Fruit fly (Drosophila melanogaster) whole organism, embryonic: ENCODE data around the gene Secp43.

Experiments
- CG15601 ChIP-seq: fragments of 200-800 bp; sonication (Bioruptor generic); optimal IDR thresholded peaks from 3 replicates; lab custom pipeline; 2019; ENCODE audit warnings: missing biosample characterization, mild to moderate bottlenecking, missing genetic modification characterization, moderate library complexity
- CG31365 ChIP-seq: fragments of 200-800 bp; sonication (Bioruptor generic); optimal IDR thresholded peaks from 2 replicates; lab custom pipeline; 2018; ENCODE audit warnings: missing biosample characterization, mild to moderate bottlenecking, missing genetic modification characterization
- dmrt11E ChIP-seq: fragments of 200-800 bp; sonication (Bioruptor generic); optimal IDR thresholded peaks from 3 replicates; lab custom pipeline; 2018; ENCODE audit warnings: missing biosample characterization, mild to moderate bottlenecking, missing genetic modification characterization, moderate library complexity
- fd96Cb ChIP-seq: fragments of 200-800 bp; sonication (Bioruptor generic); optimal IDR thresholded peaks from 2 replicates; lab custom pipeline; 2018; ENCODE audit warnings: missing biosample characterization, mild to moderate bottlenecking, missing genetic modification characterization, moderate library complexity

DNA sequence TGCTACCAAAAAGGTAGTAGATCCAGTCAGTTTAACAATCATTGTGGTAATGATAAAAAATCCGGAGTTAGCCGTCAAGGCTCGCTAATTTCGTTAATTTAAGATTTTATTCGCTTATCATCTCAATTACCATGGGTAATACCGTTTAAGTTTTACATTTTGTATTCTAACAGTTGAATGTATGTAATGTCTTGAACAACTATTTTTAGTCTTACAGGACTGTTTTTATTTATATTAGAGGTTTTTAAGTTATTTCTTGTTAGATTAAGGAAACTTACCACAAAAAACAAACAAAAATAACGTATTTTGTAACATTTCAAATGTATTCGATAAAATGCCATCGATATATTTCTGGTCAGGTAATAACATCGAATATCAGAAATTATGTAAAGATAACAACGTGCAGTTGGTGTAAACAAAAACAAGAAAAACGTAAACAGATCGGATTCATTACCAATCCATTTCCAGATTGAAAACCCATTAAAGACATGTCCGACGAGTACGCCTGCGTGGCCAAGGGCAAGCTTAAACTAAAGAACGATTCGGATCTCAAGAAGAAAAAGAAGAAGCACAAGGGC lies 12.2 kb downstream of the Secp43 start, which contains the start of the genes Sfp24F and CG15432:
- TF ChIP-seq dmrt11E: no peak
- no peak for TF ChIP-seq CG31365 (tag; lab: Kevin White, UChicago)
- TF ChIP-seq CG15601 (tag; lab: Kevin White, UChicago): no peak
- no peak for TF ChIP-seq fd96Cb
